Worm (Caenorhabditis elegans) whole organism, L1 larva: ENCODE measurements around the gene sre-52.

Source experiments
- C16A3.4 ChIP-seq: fragments of 150-350 bp; optimal IDR thresholded peaks from 2 replicates; lab custom pipeline; 2014; ENCODE audit warnings: missing biosample characterization, missing genetic modification characterization
- C34B4.2 ChIP-seq: sonication (generic microtip); optimal IDR thresholded peaks from 2 replicates; lab custom pipeline; 2017; ENCODE audit warnings: mild to moderate bottlenecking, missing genetic modification characterization, missing compliant biosample characterization
- aha-1 ChIP-seq: fragments of 150-350 bp; optimal IDR thresholded peaks from 2 replicates; lab custom pipeline; 2014; ENCODE audit warnings: missing biosample characterization, missing genetic modification characterization
- ceh-63 ChIP-seq: fragments of 200-800 bp; sonication (Bioruptor generic); optimal IDR thresholded peaks from 2 replicates; lab custom pipeline; 2018; ENCODE audit warnings: mild to moderate bottlenecking, missing genetic modification characterization, missing compliant biosample characterization
- ceh-82 ChIP-seq, 3 experiments: fragments of 150-350 bp in 1 of 3; sonication (generic microtip) in 2 of 3; optimal IDR thresholded peaks; 2 replicates each; lab custom pipeline; 2014 to 2017; ENCODE audit warnings: missing biosample characterization in 3 of 3, missing genetic modification characterization in 3 of 3
- ceh-90 ChIP-seq: sonication (generic microtip); optimal IDR thresholded peaks from 2 replicates; lab custom pipeline; 2016; ENCODE audit warnings: missing genetic modification characterization, missing compliant biosample characterization
- dpl-1 ChIP-seq, 3 experiments: fragments of 150-350 bp in 2 of 3; sonication (generic microtip) in 1 of 3; optimal IDR thresholded peaks; 2 replicates each; lab custom pipeline; 2014 to 2017; ENCODE audit warnings: missing biosample characterization in 3 of 3, missing genetic modification characterization in 3 of 3, missing genetic modification reagents in 3 of 3
- dsc-1 ChIP-seq: sonication (generic microtip); optimal IDR thresholded peaks from 2 replicates; lab custom pipeline; 2016; ENCODE audit warnings: mild to moderate bottlenecking, missing genetic modification characterization, missing compliant biosample characterization
- efl-1 ChIP-seq, 4 experiments: fragments of 150-350 bp; optimal IDR thresholded peaks in 3 of 4; peaks in 1 of 4; 1 replicate in 1 of 4; 2 replicates in 3 of 4; lab custom pipeline; 2014; ENCODE audit warnings: missing biosample characterization in 2 of 4, missing genetic modification characterization in 2 of 4, missing genetic modification reagents in 2 of 4
- elt-3 ChIP-seq, 6 experiments: fragments of 150-350 bp in 1 of 6; sonication (generic microtip); optimal IDR thresholded peaks; 2 replicates each; lab custom pipeline; 2017 to 2018; ENCODE audit warnings: missing biosample characterization in 6 of 6, missing genetic modification characterization in 6 of 6, inconsistent platforms in 1 of 6
- fkh-4 ChIP-seq: sonication (generic microtip); optimal IDR thresholded peaks from 2 replicates; lab custom pipeline; 2016; ENCODE audit warnings: missing compliant biosample characterization, missing genetic modification characterization, borderline replicate concordance
- fkh-8 ChIP-seq: sonication (generic microtip); optimal IDR thresholded peaks from 2 replicates; lab custom pipeline; 2016; ENCODE audit warnings: mild to moderate bottlenecking, missing genetic modification characterization, missing compliant biosample characterization
- hlh-17 ChIP-seq: fragments of 200-800 bp; sonication (Bioruptor generic); optimal IDR thresholded peaks from 2 replicates; lab custom pipeline; 2018; ENCODE audit warnings: missing genetic modification characterization, mild to moderate bottlenecking, missing compliant biosample characterization, moderate library complexity, borderline replicate concordance
- hlh-4 ChIP-seq: sonication (generic microtip); optimal IDR thresholded peaks from 2 replicates; lab custom pipeline; 2016; ENCODE audit warnings: mild to moderate bottlenecking, missing genetic modification characterization, missing compliant biosample characterization
- irx-1 ChIP-seq: sonication (generic microtip); optimal IDR thresholded peaks from 2 replicates; lab custom pipeline; 2016; ENCODE audit warnings: missing genetic modification characterization, missing compliant biosample characterization
- isw-1 ChIP-seq: fragments of 200-800 bp; sonication (Bioruptor generic); IDR thresholded peaks from 2 replicates; pipeline ENCODE4 v1.3.6; 2022; ENCODE audit warnings: missing genetic modification characterization, missing compliant biosample characterization
- lin-13 ChIP-seq: fragments of 150-350 bp; optimal IDR thresholded peaks from 2 replicates; lab custom pipeline; 2014; ENCODE audit warnings: missing biosample characterization, missing genetic modification reagents, missing genetic modification characterization
- lin-14 ChIP-seq: fragments of 200-800 bp; sonication (Bioruptor generic); optimal IDR thresholded peaks from 2 replicates; lab custom pipeline; 2018; ENCODE audit warnings: mild to moderate bottlenecking, missing genetic modification characterization, moderate library complexity, missing compliant biosample characterization
- mab-9 ChIP-seq: fragments of 200-800 bp; sonication (Bioruptor generic); IDR thresholded peaks from 2 replicates; pipeline ENCODE4 v1.3.6; 2022; ENCODE audit warnings: missing genetic modification reagents, missing genetic modification characterization, missing compliant biosample characterization
- mef-2 ChIP-seq: fragments of 150-350 bp; optimal IDR thresholded peaks from 2 replicates; lab custom pipeline; 2014; ENCODE audit warnings: missing biosample characterization, missing genetic modification characterization
- mep-1 ChIP-seq: fragments of 150-350 bp; optimal IDR thresholded peaks from 2 replicates; lab custom pipeline; 2014; ENCODE audit warnings: missing biosample characterization, missing genetic modification characterization
- nhr-19 ChIP-seq: fragments of 200-800 bp; sonication (Bioruptor generic); conservative IDR thresholded peaks from 2 replicates; pipeline ENCODE4 v1.3.6; 2022; ENCODE audit warnings: missing genetic modification characterization, missing compliant biosample characterization
- nhr-237 ChIP-seq: fragments of 150-350 bp; optimal IDR thresholded peaks from 2 replicates; lab custom pipeline; 2014; ENCODE audit warnings: missing biosample characterization, missing genetic modification characterization
- nhr-47 ChIP-seq: sonication (generic microtip); optimal IDR thresholded peaks from 2 replicates; lab custom pipeline; 2016; ENCODE audit warnings: mild to moderate bottlenecking, missing genetic modification characterization, moderate library complexity, missing compliant biosample characterization
- nhr-76 ChIP-seq: sonication (generic microtip); optimal IDR thresholded peaks from 2 replicates; lab custom pipeline; 2017; ENCODE audit warnings: missing biosample characterization, missing genetic modification characterization
- nhr-77 ChIP-seq: fragments of 150-350 bp; optimal IDR thresholded peaks from 2 replicates; lab custom pipeline; 2014; ENCODE audit warnings: missing biosample characterization, missing genetic modification characterization
- nhr-90 ChIP-seq: sonication (generic microtip); optimal IDR thresholded peaks from 2 replicates; lab custom pipeline; 2016; ENCODE audit warnings: mild to moderate bottlenecking, missing genetic modification characterization, missing compliant biosample characterization; ENCODE audit not compliant: poor library complexity
- rnt-1 ChIP-seq: sonication (generic microtip); optimal IDR thresholded peaks from 2 replicates; lab custom pipeline; 2016; ENCODE audit warnings: mild to moderate bottlenecking, missing genetic modification characterization, moderate library complexity, missing compliant biosample characterization
- snu-23 ChIP-seq: sonication (generic microtip); optimal IDR thresholded peaks from 2 replicates; lab custom pipeline; 2016; ENCODE audit warnings: missing genetic modification characterization, missing compliant biosample characterization
- swsn-7 ChIP-seq: sonication (generic microtip); optimal IDR thresholded peaks from 2 replicates; lab custom pipeline; 2016; ENCODE audit warnings: missing genetic modification characterization, missing compliant biosample characterization
- tbx-2 ChIP-seq: sonication (generic microtip); optimal IDR thresholded peaks from 2 replicates; lab custom pipeline; 2016; ENCODE audit warnings: missing genetic modification characterization, missing compliant biosample characterization
- unc-62 ChIP-seq: fragments of 150-350 bp; optimal IDR thresholded peaks from 2 replicates; lab custom pipeline; 2014; ENCODE audit warnings: missing biosample characterization, missing genetic modification reagents, missing genetic modification characterization
- unc-86 ChIP-seq: sonication (generic microtip); optimal IDR thresholded peaks from 2 replicates; lab custom pipeline; 2016; ENCODE audit warnings: missing genetic modification characterization, missing compliant biosample characterization
- unc-98 ChIP-seq: fragments of 200-800 bp; sonication (Bioruptor generic); IDR thresholded peaks from 2 replicates; pipeline ENCODE4 v1.3.6; 2022; ENCODE audit warnings: missing genetic modification characterization, missing compliant biosample characterization
- xbp-1 ChIP-seq: sonication (generic microtip); optimal IDR thresholded peaks from 2 replicates; lab custom pipeline; 2016; ENCODE audit warnings: missing genetic modification characterization, missing compliant biosample characterization
- zip-4 ChIP-seq: fragments of 200-800 bp; sonication (Bioruptor generic); optimal IDR thresholded peaks from 2 replicates; lab custom pipeline; 2018; ENCODE audit warnings: mild to moderate bottlenecking, missing genetic modification characterization, moderate library complexity, missing compliant biosample characterization
- ztf-4 ChIP-seq: fragments of 150-350 bp; optimal IDR thresholded peaks from 2 replicates; lab custom pipeline; 2014; ENCODE audit warnings: missing biosample characterization, missing genetic modification characterization

The sre-52 gene

ce11 chrII:12301233-12301632, 34.3 kb upstream of the sre-52 start:
- TF ChIP-seq unc-98 (GFP tag; lab: Robert Waterston, UW) (no peak), ceh-82 (tag; optimal IDR thresholded peaks at IDR 0.05; lab: Kevin White, UChicago) (no peak), rnt-1 (no peak), unc-62 (GFP tag; lab: Kevin White, UChicago) (no peak), swsn-7 (tag; lab: Kevin White, UChicago) (no peak), ceh-90 (tag; lab: Kevin White, UChicago) (no peak), ceh-63 (GFP tag; lab: Kevin White, UChicago) (no peak)

- no peak for TF ChIP-seq fkh-4 (tag; lab: Kevin White, UChicago)
- no peak for TF ChIP-seq ztf-4 (tag; lab: Kevin White, UChicago)
- no peak for TF ChIP-seq hlh-4 (tag; lab: Kevin White, UChicago)
- no peak for TF ChIP-seq tbx-2 (tag; lab: Kevin White, UChicago)
- TF ChIP-seq unc-86 (tag; lab: Kevin White, UChicago) = no peak
- TF ChIP-seq elt-3 (tag; optimal IDR thresholded peaks at IDR 0.05; lab: Kevin White, UChicago) = no peak
- no peak for TF ChIP-seq aha-1 (tag; lab: Kevin White, UChicago)
- TF ChIP-seq nhr-76 (tag; lab: Kevin White, UChicago) = no peak
- TF ChIP-seq nhr-47 = no peak
- TF ChIP-seq efl-1 (optimal IDR thresholded peaks at IDR 0.05; lab: Kevin White, UChicago) = no peak
- TF ChIP-seq efl-1 (GFP tag; optimal IDR thresholded peaks at IDR 0.05 in 1 of 2; lab: Kevin White, UChicago) = no peak
- no peak for TF ChIP-seq nhr-19 (GFP tag; lab: Robert Waterston, UW)
- no peak for TF ChIP-seq snu-23 (GFP tag; lab: Kevin White, UChicago)
- TF ChIP-seq nhr-90 = no peak
- TF ChIP-seq irx-1 (tag; lab: Kevin White, UChicago) = no peak
- TF ChIP-seq fkh-8 = no peak
- TF ChIP-seq xbp-1 (tag; lab: Kevin White, UChicago) = no peak
- no peak for TF ChIP-seq nhr-77 (tag; lab: Kevin White, UChicago)
- TF ChIP-seq C34B4.2 (tag; lab: Kevin White, UChicago) = no peak
Observed at ce11 chrII:12302354-12302753, 33.2 kb upstream of the sre-52 start, which contains the start of gene C50E10.1. Gene C50E10.1 (minus strand): TSS chrII:12302454.

- TF ChIP-seq lin-13 (GFP tag; lab: Kevin White, UChicago) (no peak), dpl-1 (GFP tag; optimal IDR thresholded peaks at IDR 0.05; lab: Kevin White, UChicago) (no peak), nhr-77 (tag; lab: Kevin White, UChicago) (no peak), mef-2 (tag; lab: Kevin White, UChicago) (no peak), lin-14 (GFP tag; lab: Kevin White, UChicago) (no peak), efl-1 (optimal IDR thresholded peaks at IDR 0.05; lab: Kevin White, UChicago) (no peak), efl-1 (GFP tag; optimal IDR thresholded peaks at IDR 0.05 in 1 of 2; lab: Kevin White, UChicago) (no peak), C34B4.2 (tag; lab: Kevin White, UChicago) (no peak), hlh-17 (GFP tag; lab: Kevin White, UChicago) (no peak), mab-9 (GFP tag; lab: Robert Waterston, UW) (no peak), irx-1 (tag; lab: Kevin White, UChicago) (no peak), mep-1 (tag; lab: Kevin White, UChicago) (no peak), dsc-1 (tag; lab: Kevin White, UChicago) (no peak), isw-1 (GFP tag; lab: Robert Waterston, UW) (no peak), nhr-237 (tag; lab: Kevin White, UChicago) (no peak), zip-4 (GFP tag; lab: Kevin White, UChicago) (no peak), C16A3.4 (tag; lab: Kevin White, UChicago) (no peak)
Observed at ce11 chrII:12303142-12303541, 32.4 kb upstream of the sre-52 start, which contains the start of gene sre-50. Gene sre-50 (plus strand): TSS chrII:12303525.
